Worm (Caenorhabditis elegans) whole organism, mixed stage, embryonic: Measurements from ENCODE around the gene K03A11.5.
A peak's percentile ranks its signal among the peaks of the same experiment; 100 is the strongest.

ENCODE experiments used
- M03D4.4 ChIP-seq: sonication (generic microtip); optimal IDR thresholded peaks from 2 replicates; lab custom pipeline; 2017; ENCODE audit warnings: mild to moderate bottlenecking, missing genetic modification characterization, missing compliant biosample characterization
- blmp-1 ChIP-seq: fragments of 150-350 bp; optimal IDR thresholded peaks from 2 replicates; lab custom pipeline; 2014; ENCODE audit warnings: missing biosample characterization, missing genetic modification characterization
- ceh-39 ChIP-seq: fragments of 150-350 bp; optimal IDR thresholded peaks from 2 replicates; lab custom pipeline; 2014; ENCODE audit warnings: missing biosample characterization, missing genetic modification characterization
- ceh-43 ChIP-seq: fragments of 200-800 bp; sonication (Bioruptor generic); optimal IDR thresholded peaks from 2 replicates; lab custom pipeline; 2018; ENCODE audit warnings: mild to moderate bottlenecking, missing genetic modification characterization, moderate library complexity, missing compliant biosample characterization
- ceh-83 ChIP-seq: fragments of 200-800 bp; sonication (Bioruptor generic); optimal IDR thresholded peaks from 2 replicates; lab custom pipeline; 2018; ENCODE audit warnings: mild to moderate bottlenecking, missing genetic modification characterization, missing compliant biosample characterization
- ces-1 ChIP-seq: fragments of 150-350 bp; optimal IDR thresholded peaks from 2 replicates; lab custom pipeline; 2014; ENCODE audit warnings: missing biosample characterization, missing genetic modification reagents, missing genetic modification characterization
- drap-1 ChIP-seq: fragments of 200-800 bp; sonication (Bioruptor generic); optimal IDR thresholded peaks from 3 replicates; lab custom pipeline; 2018; ENCODE audit warnings: mild to moderate bottlenecking, missing genetic modification characterization, missing compliant biosample characterization
- elt-1 ChIP-seq: sonication (generic microtip); optimal IDR thresholded peaks from 2 replicates; lab custom pipeline; 2017; ENCODE audit warnings: missing genetic modification characterization, mild to moderate bottlenecking, missing compliant biosample characterization, antibody characterized with exemption, moderate library complexity, borderline replicate concordance; ENCODE audit not compliant: insufficient read depth
- elt-3 ChIP-seq: fragments of 150-350 bp; optimal IDR thresholded peaks from 2 replicates; lab custom pipeline; 2014; ENCODE audit warnings: missing biosample characterization, missing genetic modification characterization
- flh-1 ChIP-seq: fragments of 200-800 bp; sonication (Bioruptor generic); optimal IDR thresholded peaks from 2 replicates; lab custom pipeline; 2018; ENCODE audit warnings: mild to moderate bottlenecking, missing genetic modification characterization, moderate library complexity, missing compliant biosample characterization
- ham-2 ChIP-seq: fragments of 200-800 bp; sonication (Bioruptor generic); optimal IDR thresholded peaks from 2 replicates; lab custom pipeline; 2018; ENCODE audit warnings: mild to moderate bottlenecking, missing genetic modification characterization, missing compliant biosample characterization
- hlh-1 ChIP-seq: fragments of 150-350 bp; optimal IDR thresholded peaks from 2 replicates; lab custom pipeline; 2014; ENCODE audit warnings: missing biosample characterization, missing genetic modification reagents, missing genetic modification characterization
- lin-13 ChIP-seq: fragments of 150-350 bp; optimal IDR thresholded peaks from 2 replicates; lab custom pipeline; 2014; ENCODE audit warnings: missing biosample characterization, missing genetic modification characterization
- lin-32 ChIP-seq: fragments of 200-800 bp; sonication (Bioruptor generic); optimal IDR thresholded peaks from 2 replicates; lab custom pipeline; 2018; ENCODE audit warnings: mild to moderate bottlenecking, missing genetic modification characterization, missing compliant biosample characterization
- lsy-2 ChIP-seq: fragments of 150-350 bp; optimal IDR thresholded peaks from 2 replicates; lab custom pipeline; 2014; ENCODE audit warnings: missing biosample characterization, missing genetic modification characterization
- mab-5 ChIP-seq: fragments of 150-350 bp; optimal IDR thresholded peaks from 2 replicates; lab custom pipeline; 2014; ENCODE audit warnings: missing biosample characterization, missing genetic modification characterization
- mep-1 ChIP-seq: fragments of 150-350 bp; optimal IDR thresholded peaks from 2 replicates; lab custom pipeline; 2017; ENCODE audit warnings: missing biosample characterization, missing genetic modification reagents, missing genetic modification characterization, inconsistent platforms
- mls-2 ChIP-seq: sonication (generic microtip); optimal IDR thresholded peaks from 2 replicates; lab custom pipeline; 2016; ENCODE audit warnings: mild to moderate bottlenecking, missing genetic modification characterization, moderate library complexity, missing compliant biosample characterization
- nhr-12 ChIP-seq: fragments of 150-350 bp; optimal IDR thresholded peaks from 2 replicates; lab custom pipeline; 2014; ENCODE audit warnings: missing biosample characterization, missing genetic modification characterization
- nhr-2 ChIP-seq: fragments of 150-350 bp; optimal IDR thresholded peaks from 2 replicates; lab custom pipeline; 2014; ENCODE audit warnings: missing biosample characterization, missing genetic modification characterization
- nhr-237 ChIP-seq: fragments of 150-350 bp; optimal IDR thresholded peaks from 2 replicates; lab custom pipeline; 2014; ENCODE audit warnings: missing biosample characterization, missing genetic modification characterization
- nhr-28 ChIP-seq: fragments of 150-350 bp; optimal IDR thresholded peaks from 2 replicates; lab custom pipeline; 2014; ENCODE audit warnings: missing biosample characterization, missing genetic modification characterization
- nhr-76 ChIP-seq: sonication (generic microtip); optimal IDR thresholded peaks from 2 replicates; lab custom pipeline; 2017; ENCODE audit warnings: missing biosample characterization, missing genetic modification characterization
- sem-2 ChIP-seq: fragments of 200-800 bp; sonication (Bioruptor generic); optimal IDR thresholded peaks from 2 replicates; lab custom pipeline; 2018; ENCODE audit warnings: mild to moderate bottlenecking, missing genetic modification characterization, missing compliant biosample characterization
- snpc-4 ChIP-seq: fragments of 150-350 bp; optimal IDR thresholded peaks from 2 replicates; lab custom pipeline; 2014; ENCODE audit warnings: missing biosample characterization, missing genetic modification characterization
- sptf-1 ChIP-seq: sonication (generic microtip); optimal IDR thresholded peaks from 2 replicates; lab custom pipeline; 2017; ENCODE audit warnings: mild to moderate bottlenecking, missing genetic modification characterization, moderate library complexity, missing compliant biosample characterization
- tbx-8 ChIP-seq: fragments of 200-800 bp; sonication (Bioruptor generic); optimal IDR thresholded peaks from 2 replicates; lab custom pipeline; 2018; ENCODE audit warnings: mild to moderate bottlenecking, missing genetic modification characterization, moderate library complexity, missing compliant biosample characterization
- unc-120 ChIP-seq: sonication (generic microtip); optimal IDR thresholded peaks from 2 replicates; lab custom pipeline; 2017; ENCODE audit warnings: missing genetic modification characterization, missing compliant biosample characterization; ENCODE audit not compliant: poor library complexity, severe bottlenecking
- unc-39 ChIP-seq: fragments of 150-350 bp; optimal IDR thresholded peaks from 2 replicates; lab custom pipeline; 2014; ENCODE audit warnings: missing biosample characterization, missing genetic modification characterization
- unc-62 ChIP-seq: fragments of 150-350 bp; optimal IDR thresholded peaks from 2 replicates; lab custom pipeline; 2014; ENCODE audit warnings: missing biosample characterization, missing genetic modification reagents, missing genetic modification characterization
- zip-8 ChIP-seq: fragments of 150-350 bp; optimal IDR thresholded peaks from 2 replicates; lab custom pipeline; 2014; ENCODE audit warnings: missing biosample characterization, missing genetic modification characterization
- ztf-11 ChIP-seq: fragments of 150-350 bp; optimal IDR thresholded peaks from 2 replicates; lab custom pipeline; 2014; ENCODE audit warnings: missing biosample characterization, missing genetic modification characterization

K03A11.5 gene

DNA sequence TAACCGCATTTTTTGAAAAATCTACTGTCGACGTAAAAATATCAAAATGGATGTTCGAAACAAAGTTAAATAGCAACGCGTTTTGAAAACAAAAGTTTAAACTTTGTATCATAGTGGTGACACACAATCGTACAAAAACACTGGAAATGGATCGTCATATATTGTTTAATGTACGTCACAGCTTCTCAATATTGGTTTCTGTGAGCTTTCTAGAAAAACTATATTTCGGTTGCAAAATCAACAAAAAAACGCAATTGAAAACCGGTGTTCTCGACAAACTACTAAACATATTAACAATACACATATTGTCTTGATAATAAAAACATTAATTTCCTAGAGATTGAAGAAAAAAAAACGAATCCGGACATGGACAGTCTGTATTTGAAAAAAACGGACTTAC is 37.1 kb downstream of the K03A11.5 start, which contains the start of gene R03G8.6:
Gene R03G8.6, minus strand, starts transcription at position 101 of the 400 bp plus-strand sequence.
- no peak for TF ChIP-seq mab-5
- TF ChIP-seq nhr-76, result no peak
- TF ChIP-seq blmp-1 (tag; lab: Kevin White, UChicago), result no peak
- no peak for TF ChIP-seq ham-2 (GFP tag; lab: Kevin White, UChicago)
- no peak for TF ChIP-seq sem-2 (GFP tag; lab: Kevin White, UChicago)
- TF ChIP-seq mls-2, result no peak
- TF ChIP-seq lin-32 (GFP tag; lab: Kevin White, UChicago), result no peak
- TF ChIP-seq ceh-43 (GFP tag; lab: Kevin White, UChicago), result no peak
- no peak for TF ChIP-seq ces-1 (GFP tag; lab: Kevin White, UChicago)
- no peak for TF ChIP-seq nhr-12 (tag; lab: Kevin White, UChicago)
- no peak for TF ChIP-seq lsy-2
- no peak for TF ChIP-seq unc-39 (tag; lab: Kevin White, UChicago)
- no peak for TF ChIP-seq unc-120 (tag; lab: Kevin White, UChicago)
- TF ChIP-seq ztf-11, result no peak
- no peak for TF ChIP-seq lin-13 (tag; lab: Kevin White, UChicago)
- no peak for TF ChIP-seq nhr-237
- TF ChIP-seq sptf-1 (tag; lab: Kevin White, UChicago), result no peak
- TF ChIP-seq zip-8, result no peak
- no peak for TF ChIP-seq tbx-8 (GFP tag; lab: Kevin White, UChicago)
- no peak for TF ChIP-seq flh-1 (GFP tag; lab: Kevin White, UChicago)

DNA sequence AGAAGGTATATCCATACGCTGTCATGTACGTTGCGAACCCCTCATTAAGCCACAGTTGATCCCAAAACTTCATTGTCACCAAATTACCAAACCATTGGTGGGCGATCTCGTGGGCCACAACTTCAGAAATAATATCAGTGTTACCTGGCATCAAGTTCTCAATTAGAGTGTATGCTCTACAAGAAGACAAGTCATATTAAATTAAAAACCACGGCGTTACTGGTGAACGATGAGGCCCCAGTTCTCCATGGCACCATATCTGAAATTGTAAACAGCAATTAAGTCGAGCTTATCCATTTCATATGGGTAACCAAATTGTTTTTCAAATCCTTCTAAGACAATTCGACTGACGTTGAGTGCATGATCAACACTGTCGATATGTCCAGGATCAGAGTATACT is 39.5 kb downstream of the K03A11.5 start:
- TF ChIP-seq nhr-28 (tag; lab: Kevin White, UChicago), result no peak
- TF ChIP-seq ham-2 (GFP tag; lab: Kevin White, UChicago), result no peak
- TF ChIP-seq blmp-1 (tag; lab: Kevin White, UChicago), result no peak
- TF ChIP-seq elt-1 (tag; lab: Kevin White, UChicago), result no peak
- no peak for TF ChIP-seq ceh-39 (tag; lab: Kevin White, UChicago)
- TF ChIP-seq unc-62 (GFP tag; lab: Kevin White, UChicago), result no peak
- no peak for TF ChIP-seq ceh-43 (GFP tag; lab: Kevin White, UChicago)
- TF ChIP-seq nhr-76, result no peak
- no peak for TF ChIP-seq sem-2 (GFP tag; lab: Kevin White, UChicago)
- no peak for TF ChIP-seq lin-32 (GFP tag; lab: Kevin White, UChicago)
- TF ChIP-seq M03D4.4 (tag; lab: Kevin White, UChicago), result no peak
- no peak for TF ChIP-seq hlh-1 (tag; lab: Kevin White, UChicago)
- no peak for TF ChIP-seq snpc-4 (tag; lab: Kevin White, UChicago)
- TF ChIP-seq, all 35 proteins: peak for 0

DNA sequence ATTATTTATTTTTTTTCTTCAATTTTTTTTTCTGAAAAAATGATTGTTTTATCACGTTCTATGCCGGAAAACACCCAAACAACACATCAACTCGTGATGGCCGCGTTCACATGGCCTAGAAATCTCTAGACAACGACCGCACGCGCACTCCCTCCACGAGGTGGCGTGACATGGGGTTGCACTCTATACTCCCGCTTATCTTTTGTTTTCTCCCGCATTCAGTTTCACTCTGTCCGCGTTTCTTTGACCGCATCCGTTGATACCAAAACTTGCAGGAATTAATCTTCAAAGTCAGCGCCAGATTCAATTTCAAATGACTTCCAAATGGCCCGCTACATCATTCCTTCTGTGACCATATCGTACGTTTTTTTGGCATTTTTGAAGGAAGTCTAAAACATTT is 41.6 kb downstream of the K03A11.5 start, which contains the start of gene F17H10.1:
Gene F17H10.1, plus strand, starts transcription at position 276 of the 400 bp plus-strand sequence.
- TF ChIP-seq nhr-12 (tag; lab: Kevin White, UChicago), result no peak
- no peak for TF ChIP-seq snpc-4 (tag; lab: Kevin White, UChicago)
- TF ChIP-seq M03D4.4 (tag; lab: Kevin White, UChicago), result no peak
- no peak for TF ChIP-seq unc-120 (tag; lab: Kevin White, UChicago)
- peak; percentile 48 for TF ChIP-seq elt-3 (tag; lab: Kevin White, UChicago)
- no peak for TF ChIP-seq elt-1 (tag; lab: Kevin White, UChicago)
- TF ChIP-seq nhr-2 (tag; lab: Kevin White, UChicago), result peak; percentile 14
- no peak for TF ChIP-seq drap-1 (GFP tag; lab: Kevin White, UChicago)
- TF ChIP-seq unc-39 (tag; lab: Kevin White, UChicago), result no peak
- TF ChIP-seq lin-13 (tag; lab: Kevin White, UChicago), result peak; percentile 23
- no peak for TF ChIP-seq ztf-11
- TF ChIP-seq ceh-83 (GFP tag; lab: Kevin White, UChicago), result peak; percentile 53
- no peak for TF ChIP-seq mab-5
- no peak for TF ChIP-seq lsy-2

DNA sequence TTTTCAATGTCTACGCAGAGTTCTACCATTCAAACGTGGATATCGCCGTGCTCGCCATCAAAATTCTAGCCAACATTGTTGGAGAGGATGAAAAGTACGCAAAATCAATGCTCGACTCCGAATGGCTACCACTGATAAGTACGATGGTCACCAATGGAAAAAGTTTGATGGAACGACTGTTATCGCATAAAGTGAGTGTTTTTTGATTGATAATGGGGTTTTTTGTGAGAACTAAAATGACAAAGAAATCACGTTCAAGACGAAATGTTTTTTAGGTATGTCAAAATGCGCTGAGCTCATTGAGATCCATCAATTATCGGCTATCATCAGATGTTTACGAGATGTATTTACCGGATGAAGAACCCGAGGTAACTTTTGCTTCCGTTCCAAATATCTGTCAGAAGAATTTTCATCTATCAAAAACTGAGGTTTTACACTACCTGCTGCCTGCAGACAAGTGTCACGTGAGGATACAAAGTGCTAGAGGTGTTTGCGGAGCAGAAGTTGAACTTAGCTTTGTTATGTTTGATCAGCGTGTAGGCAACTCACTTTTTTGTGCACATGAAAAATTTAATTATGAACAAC is 42.9 kb downstream of the K03A11.5 start:
- TF ChIP-seq mep-1 (tag; lab: Kevin White, UChicago), result no peak
- TF ChIP-seq nhr-12 (tag; lab: Kevin White, UChicago), result no peak
- TF ChIP-seq ceh-43 (GFP tag; lab: Kevin White, UChicago), result no peak
- TF ChIP-seq nhr-237, result no peak
- no peak for TF ChIP-seq tbx-8 (GFP tag; lab: Kevin White, UChicago)
- TF ChIP-seq lin-13 (tag; lab: Kevin White, UChicago), result no peak
- TF ChIP-seq ceh-83 (GFP tag; lab: Kevin White, UChicago), result no peak
- TF ChIP-seq lin-32 (GFP tag; lab: Kevin White, UChicago), result no peak
- no peak for TF ChIP-seq flh-1 (GFP tag; lab: Kevin White, UChicago)
- TF ChIP-seq elt-3 (tag; lab: Kevin White, UChicago), result no peak
- TF ChIP-seq unc-120 (tag; lab: Kevin White, UChicago), result no peak
- TF ChIP-seq, all 35 proteins: peak for 0
